Worm (Caenorhabditis elegans): ENCODE results near the gene brap-2.
A peak's percentile ranks its signal among the peaks of the same experiment; 100 is the strongest.

The brap-2 gene

ce11 chrII:5377467-5378238 is 15.3 kb downstream of the brap-2 start, which contains the start of gene prdx-2:
Gene prdx-2, plus strand, starts transcription at chrII:5378195.
- no peak for TF ChIP-seq tab-1 (GFP tag; IDR thresholded peaks at IDR 0.05)
- no peak for TF ChIP-seq med-1 (GFP tag; optimal IDR thresholded peaks at IDR 0.05; ENCODE audit: insufficient read depth)
- no peak for TF ChIP-seq klf-2 (GFP tag; conservative IDR thresholded peaks at IDR 0.05)
- TF ChIP-seq T22C8.4 (GFP tag; IDR thresholded peaks at IDR 0.05), result no peak
- TF ChIP-seq ztf-29 (GFP tag; IDR thresholded peaks at IDR 0.05), result no peak
- TF ChIP-seq ztf-23 (GFP tag; IDR thresholded peaks at IDR 0.05), result no peak
- TF ChIP-seq flt-1 (GFP tag; IDR thresholded peaks at IDR 0.05), result no peak
- no peak for TF ChIP-seq ref-1 (GFP tag; conservative IDR thresholded peaks at IDR 0.05)
- TF ChIP-seq cog-1 (tag; optimal IDR thresholded peaks at IDR 0.05), result no peak

ce11 chrII:5374967-5375366 is 18.0 kb downstream of the brap-2 start, which contains the start of gene algn-2:
Gene algn-2, plus strand, starts transcription at chrII:5375267.
- TF ChIP-seq klf-2 (GFP tag; conservative IDR thresholded peaks at IDR 0.05), result no peak

- no peak for TF ChIP-seq med-1 (GFP tag; optimal IDR thresholded peaks at IDR 0.05; ENCODE audit: insufficient read depth)
- no peak for TF ChIP-seq klf-2 (GFP tag; conservative IDR thresholded peaks at IDR 0.05)
- TF ChIP-seq ztf-23 (GFP tag; IDR thresholded peaks at IDR 0.05), result peak; percentile 62; the same call in 1 of the 2 replicates
- TF ChIP-seq ztf-29 (GFP tag; IDR thresholded peaks at IDR 0.05), result 0 out of 2 replicates have a peak, but pooled peaks have one; percentile 27
- no peak for TF ChIP-seq T22C8.4 (GFP tag; IDR thresholded peaks at IDR 0.05)
- no peak for TF ChIP-seq ref-1 (GFP tag; conservative IDR thresholded peaks at IDR 0.05)
- no peak for TF ChIP-seq tab-1 (GFP tag; IDR thresholded peaks at IDR 0.05)
- TF ChIP-seq flt-1 (GFP tag; IDR thresholded peaks at IDR 0.05), result peak; percentile 71
- peak; percentile 47 for TF ChIP-seq cog-1 (tag; optimal IDR thresholded peaks at IDR 0.05)
Observed at ce11 chrII:5373275-5374047, 19.5 kb downstream of the brap-2 start, which contains the start of the genes agt-2 and F09E5.3. Gene agt-2, minus strand, starts transcription at chrII:5373827. Gene F09E5.3, plus strand, starts transcription at chrII:5373997.

- TF ChIP-seq ztf-23 (GFP tag; IDR thresholded peaks at IDR 0.05), result no peak
- TF ChIP-seq T22C8.4 (GFP tag; IDR thresholded peaks at IDR 0.05), result no peak
- no peak for TF ChIP-seq flt-1 (GFP tag; IDR thresholded peaks at IDR 0.05)
- no peak for TF ChIP-seq tab-1 (GFP tag; IDR thresholded peaks at IDR 0.05)
- no peak for TF ChIP-seq klf-2 (GFP tag; conservative IDR thresholded peaks at IDR 0.05)
- no peak for TF ChIP-seq cog-1 (tag; optimal IDR thresholded peaks at IDR 0.05)
- no peak for TF ChIP-seq ztf-29 (GFP tag; IDR thresholded peaks at IDR 0.05)
- TF ChIP-seq med-1 (GFP tag; optimal IDR thresholded peaks at IDR 0.05; ENCODE audit: insufficient read depth), result no peak
- TF ChIP-seq ref-1 (GFP tag; conservative IDR thresholded peaks at IDR 0.05), result no peak
Observed at ce11 chrII:5370641-5371040, 22.3 kb downstream of the brap-2 start, which contains the start of gene F09E5.12. Gene F09E5.12, minus strand, starts transcription at chrII:5370741.

ce11 chrII:5365645-5366044 is 27.3 kb downstream of the brap-2 start, which contains the start of gene F09E5.16:
Gene F09E5.16, minus strand, starts transcription at chrII:5365745.
- TF ChIP-seq tab-1 (GFP tag; IDR thresholded peaks at IDR 0.05) (no peak), T22C8.4 (GFP tag; IDR thresholded peaks at IDR 0.05) (no peak), klf-2 (GFP tag; conservative IDR thresholded peaks at IDR 0.05) (no peak), ztf-29 (GFP tag; IDR thresholded peaks at IDR 0.05) (no peak), med-1 (GFP tag; optimal IDR thresholded peaks at IDR 0.05; ENCODE audit: insufficient read depth) (no peak), ztf-23 (GFP tag; IDR thresholded peaks at IDR 0.05) (no peak), flt-1 (GFP tag; IDR thresholded peaks at IDR 0.05) (no peak), cog-1 (tag; optimal IDR thresholded peaks at IDR 0.05) (no peak), ref-1 (GFP tag; conservative IDR thresholded peaks at IDR 0.05) (no peak)

ce11 chrII:5364516-5364915 is 28.5 kb downstream of the brap-2 start:
- no peak for TF ChIP-seq T22C8.4 (GFP tag; IDR thresholded peaks at IDR 0.05)
- TF ChIP-seq tab-1 (GFP tag; IDR thresholded peaks at IDR 0.05), result no peak
- no peak for TF ChIP-seq ref-1 (GFP tag; conservative IDR thresholded peaks at IDR 0.05)
- TF ChIP-seq flt-1 (GFP tag; IDR thresholded peaks at IDR 0.05), result no peak
- no peak for TF ChIP-seq cog-1 (tag; optimal IDR thresholded peaks at IDR 0.05)

ce11 chrII:5359252-5359651 is 33.7 kb downstream of the brap-2 start, which contains the start of gene sec-6:
Gene sec-6, plus strand, starts transcription at chrII:5359552.
- TF ChIP-seq T22C8.4 (GFP tag; IDR thresholded peaks at IDR 0.05) (no peak), cog-1 (tag; optimal IDR thresholded peaks at IDR 0.05) (no peak), ztf-29 (GFP tag; IDR thresholded peaks at IDR 0.05) (no peak), med-1 (GFP tag; optimal IDR thresholded peaks at IDR 0.05; ENCODE audit: insufficient read depth) (no peak), flt-1 (GFP tag; IDR thresholded peaks at IDR 0.05) (no peak), ref-1 (GFP tag; conservative IDR thresholded peaks at IDR 0.05) (no peak)

ce11 chrII:5358137-5358745 is 34.7 kb downstream of the brap-2 start, which contains the start of the genes F09E5.11 and bmy-1:
Gene F09E5.11, minus strand, starts transcription at chrII:5358187.
Gene bmy-1, plus strand, starts transcription at chrII:5358695.
- TF ChIP-seq flt-1 (GFP tag; IDR thresholded peaks at IDR 0.05) (peak; percentile 81), ztf-23 (GFP tag; IDR thresholded peaks at IDR 0.05) (peak; percentile 84), klf-2 (GFP tag; conservative IDR thresholded peaks at IDR 0.05) (peak; percentile 64; the same call in 1 of the 2 replicates), ztf-29 (GFP tag; IDR thresholded peaks at IDR 0.05) (no peak), med-1 (GFP tag; optimal IDR thresholded peaks at IDR 0.05; ENCODE audit: insufficient read depth) (peak; percentile 10), T22C8.4 (GFP tag; IDR thresholded peaks at IDR 0.05) (no peak; the same call in 1 of the 2 replicates), tab-1 (GFP tag; IDR thresholded peaks at IDR 0.05) (no peak), cog-1 (tag; optimal IDR thresholded peaks at IDR 0.05) (peak; percentile 44), ref-1 (GFP tag; conservative IDR thresholded peaks at IDR 0.05) (no peak)

ce11 chrII:5355384-5355783 is 37.6 kb downstream of the brap-2 start, which contains the start of gene srg-69:
Gene srg-69, plus strand, starts transcription at chrII:5355684.
- TF ChIP-seq cog-1 (tag; optimal IDR thresholded peaks at IDR 0.05) (no peak), ztf-23 (GFP tag; IDR thresholded peaks at IDR 0.05) (no peak), klf-2 (GFP tag; conservative IDR thresholded peaks at IDR 0.05) (no peak), T22C8.4 (GFP tag; IDR thresholded peaks at IDR 0.05) (no peak), ref-1 (GFP tag; conservative IDR thresholded peaks at IDR 0.05) (no peak), med-1 (GFP tag; optimal IDR thresholded peaks at IDR 0.05; ENCODE audit: insufficient read depth) (no peak), tab-1 (GFP tag; IDR thresholded peaks at IDR 0.05) (no peak), ztf-29 (GFP tag; IDR thresholded peaks at IDR 0.05) (no peak), flt-1 (GFP tag; IDR thresholded peaks at IDR 0.05) (no peak)
